Fruit fly (Drosophila melanogaster) whole organism: ENCODE data around the gene CG4572.

Experiments
- CG8478 ChIP-seq: fragments of >200 bp; optimal IDR thresholded peaks from 2 replicates; lab custom pipeline; 2018; ENCODE audit warnings: inconsistent platforms
- Dll ChIP-seq: fragments of >200 bp; optimal IDR thresholded peaks from 2 replicates; lab custom pipeline; 2017
- EcR ChIP-seq, 2 experiments: fragments of >200 bp; optimal IDR thresholded peaks; 2 replicates each; lab custom pipeline; 2017; ENCODE audit warnings: missing biosample characterization in 2 of 2, missing genetic modification characterization in 2 of 2, missing genetic modification reagents in 2 of 2
- pan ChIP-seq: fragments of >200 bp; optimal IDR thresholded peaks from 2 replicates; lab custom pipeline; 2017
- psq ChIP-seq: fragments of >200 bp; optimal IDR thresholded peaks from 2 replicates; lab custom pipeline; 2017
- usp ChIP-seq: fragments of >200 bp; optimal IDR thresholded peaks from 2 replicates; lab custom pipeline; 2017; ENCODE audit warnings: missing biosample characterization, missing genetic modification characterization, mixed read lengths

Gene CG4572

dm6 chr3R:19860996-19861719 lies 3.0 kb downstream of the CG4572 start, which contains the start of the genes Ire1 and Mrm2:
Gene Ire1, minus strand, starts transcription at chr3R:19861291.
Gene Mrm2, plus strand, starts transcription at chr3R:19861610.
- no peak for TF ChIP-seq pan (lab: Kevin White, UChicago)
- TF ChIP-seq Dll (lab: Kevin White, UChicago): no peak
- no peak for TF ChIP-seq usp (GFP tag; lab: Kevin White, UChicago)
- TF ChIP-seq CG8478 (lab: Kevin White, UChicago): no peak
- no peak for TF ChIP-seq EcR (GFP tag; optimal IDR thresholded peaks at IDR 0.05; lab: Kevin White, UChicago)
- TF ChIP-seq psq (lab: Kevin White, UChicago): no peak

dm6 chr3R:19859370-19860033 lies 4.7 kb downstream of the CG4572 start:
- TF ChIP-seq CG8478 (lab: Kevin White, UChicago) (no peak), Dll (lab: Kevin White, UChicago) (no peak), psq (lab: Kevin White, UChicago) (no peak), EcR (GFP tag; optimal IDR thresholded peaks at IDR 0.05; lab: Kevin White, UChicago) (no peak), pan (lab: Kevin White, UChicago) (no peak), usp (GFP tag; lab: Kevin White, UChicago) (no peak)

- no peak for TF ChIP-seq psq (lab: Kevin White, UChicago)
- TF ChIP-seq Dll (lab: Kevin White, UChicago): no peak
- no peak for TF ChIP-seq usp (GFP tag; lab: Kevin White, UChicago)
- no peak for TF ChIP-seq CG8478 (lab: Kevin White, UChicago)
- no peak for TF ChIP-seq EcR (GFP tag; optimal IDR thresholded peaks at IDR 0.05; lab: Kevin White, UChicago)
- TF ChIP-seq pan (lab: Kevin White, UChicago): no peak
Observed at dm6 chr3R:19858944-19859343, 5.2 kb downstream of the CG4572 start.

dm6 chr3R:19858017-19858659 lies 6.1 kb downstream of the CG4572 start:
- TF ChIP-seq CG8478 (lab: Kevin White, UChicago): no peak
- TF ChIP-seq psq (lab: Kevin White, UChicago): no peak
- no peak for TF ChIP-seq Dll (lab: Kevin White, UChicago)
- TF ChIP-seq EcR (GFP tag; optimal IDR thresholded peaks at IDR 0.05; lab: Kevin White, UChicago): no peak
- no peak for TF ChIP-seq usp (GFP tag; lab: Kevin White, UChicago)
- no peak for TF ChIP-seq pan (lab: Kevin White, UChicago)

- no peak for TF ChIP-seq Dll (lab: Kevin White, UChicago)
- TF ChIP-seq psq (lab: Kevin White, UChicago): no peak
Observed at dm6 chr3R:19847591-19848256, 16.5 kb downstream of the CG4572 start.

- TF ChIP-seq usp (GFP tag; lab: Kevin White, UChicago) (no peak), CG8478 (lab: Kevin White, UChicago) (no peak), Dll (lab: Kevin White, UChicago) (no peak), pan (lab: Kevin White, UChicago) (no peak), EcR (GFP tag; optimal IDR thresholded peaks at IDR 0.05; lab: Kevin White, UChicago) (no peak), psq (lab: Kevin White, UChicago) (no peak)
Observed at dm6 chr3R:19846870-19847590, 17.2 kb downstream of the CG4572 start, which contains the start of gene MICU3. Gene MICU3, plus strand, starts transcription at chr3R:19847311.

- no peak for TF ChIP-seq Dll (lab: Kevin White, UChicago)
- no peak for TF ChIP-seq psq (lab: Kevin White, UChicago)
- TF ChIP-seq CG8478 (lab: Kevin White, UChicago): no peak
- no peak for TF ChIP-seq pan (lab: Kevin White, UChicago)
- TF ChIP-seq EcR (GFP tag; optimal IDR thresholded peaks at IDR 0.05; lab: Kevin White, UChicago): no peak
- no peak for TF ChIP-seq usp (GFP tag; lab: Kevin White, UChicago)
Observed at dm6 chr3R:19843888-19844287, 20.3 kb downstream of the CG4572 start.

dm6 chr3R:19840545-19840944 lies 23.6 kb downstream of the CG4572 start, which contains the start of gene CG31459:
Gene CG31459, plus strand, starts transcription at chr3R:19840845.
- no peak for TF ChIP-seq Dll (lab: Kevin White, UChicago)
- no peak for TF ChIP-seq usp (GFP tag; lab: Kevin White, UChicago)
- no peak for TF ChIP-seq pan (lab: Kevin White, UChicago)
- TF ChIP-seq EcR (GFP tag; optimal IDR thresholded peaks at IDR 0.05; lab: Kevin White, UChicago): no peak
- no peak for TF ChIP-seq CG8478 (lab: Kevin White, UChicago)
- no peak for TF ChIP-seq psq (lab: Kevin White, UChicago)

- TF ChIP-seq Dll (lab: Kevin White, UChicago): no peak
Observed at dm6 chr3R:19838925-19839601, 25.1 kb downstream of the CG4572 start.

- TF ChIP-seq CG8478 (lab: Kevin White, UChicago) (peak; percentile 38), EcR (GFP tag; optimal IDR thresholded peaks at IDR 0.05; lab: Kevin White, UChicago) (no peak), Dll (lab: Kevin White, UChicago) (peak; percentile 81), usp (GFP tag; lab: Kevin White, UChicago) (no peak)
Observed at dm6 chr3R:19836687-19837086, 27.5 kb downstream of the CG4572 start, which contains the start of gene bnl. Gene bnl, minus strand, starts transcription at chr3R:19836817.
